Fruit fly (Drosophila melanogaster) whole organism, prepupa: Measurements from ENCODE around the gene CG18473.

Source experiments
- Blimp-1 ChIP-seq: fragments of 200-800 bp; sonication (Bioruptor generic); optimal IDR thresholded peaks from 3 replicates; lab custom pipeline; 2017; ENCODE audit warnings: missing biosample characterization, missing genetic modification characterization, mild to moderate bottlenecking, moderate library complexity, missing genetic modification reagents
- CG16779 ChIP-seq: fragments of 200-800 bp; sonication (Bioruptor generic); optimal IDR thresholded peaks from 3 replicates; lab custom pipeline; 2017; ENCODE audit warnings: missing biosample characterization, mild to moderate bottlenecking, missing genetic modification characterization
- CG6808 ChIP-seq: fragments of 200-800 bp; sonication (Bioruptor generic); optimal IDR thresholded peaks from 3 replicates; lab custom pipeline; 2017; ENCODE audit warnings: missing biosample characterization, missing genetic modification characterization, mild to moderate bottlenecking, moderate library complexity, missing genetic modification reagents
- CG8632 ChIP-seq: fragments of 200-800 bp; sonication (Bioruptor generic); optimal IDR thresholded peaks from 3 replicates; lab custom pipeline; 2016; ENCODE audit warnings: missing biosample characterization, missing genetic modification characterization
- Eip75B ChIP-seq: fragments of 200-800 bp; sonication (Bioruptor generic); optimal IDR thresholded peaks from 3 replicates; lab custom pipeline; 2016; ENCODE audit warnings: missing biosample characterization, missing genetic modification characterization
- Eip78C ChIP-seq: fragments of 200-800 bp; sonication (Bioruptor generic); peaks from one replicate; lab custom pipeline; 2016; ENCODE audit warnings: missing biosample characterization, missing genetic modification characterization
- Gug ChIP-seq: fragments of 200-800 bp; sonication (Bioruptor generic); IDR thresholded peaks from 2 replicates; pipeline ENCODE4 v1.3.6; 2022; ENCODE audit warnings: missing biosample characterization, missing genetic modification characterization
- Sox102F ChIP-seq: fragments of 200-800 bp; sonication (Bioruptor generic); optimal IDR thresholded peaks from 2 replicates; lab custom pipeline; 2016; ENCODE audit warnings: missing biosample characterization, mild to moderate bottlenecking, missing genetic modification characterization
- dsx ChIP-seq: fragments of 200-800 bp; optimal IDR thresholded peaks from 3 replicates; lab custom pipeline; 2019; ENCODE audit warnings: missing biosample characterization, mild to moderate bottlenecking, missing genetic modification characterization, moderate library complexity; ENCODE audit not compliant: poor library complexity, severe bottlenecking
- fd85E ChIP-seq: fragments of 200-800 bp; sonication (Bioruptor generic); optimal IDR thresholded peaks from 3 replicates; lab custom pipeline; 2016; ENCODE audit warnings: missing biosample characterization, missing genetic modification characterization

- TF ChIP-seq fd85E (GFP tag; lab: Kevin White, UChicago) (no peak), CG6808 (no peak), Eip75B (GFP tag; lab: Kevin White, UChicago) (no peak), CG16779 (tag; lab: Kevin White, UChicago) (no peak), dsx (GFP tag; lab: Kevin White, UChicago) (no peak), Blimp-1 (GFP tag; lab: Kevin White, UChicago) (no peak), Eip78C (GFP tag; lab: Kevin White, UChicago) (no peak), CG8632 (GFP tag; lab: Kevin White, UChicago) (no peak), Gug (GFP tag; lab: Robert Waterston, UW) (no peak), Sox102F (GFP tag; lab: Kevin White, UChicago) (no peak)
Observed at dm6 chr3R:9392421-9392820, 29.3 kb downstream of the CG18473 start.
